Worm (Caenorhabditis elegans) whole organism, L3 larva: ENCODE data around the gene prdh-1.

Experiments
- R02D3.7 ChIP-seq: fragments of 150-350 bp; optimal IDR thresholded peaks from 2 replicates; lab custom pipeline; 2014; ENCODE audit warnings: missing biosample characterization, missing genetic modification characterization
- ceh-9 ChIP-seq: sonication (generic microtip); optimal IDR thresholded peaks from 2 replicates; lab custom pipeline; 2018; ENCODE audit warnings: missing biosample characterization, missing genetic modification characterization
- lin-39 ChIP-seq: fragments of 150-350 bp; optimal IDR thresholded peaks from 2 replicates; lab custom pipeline; 2018; ENCODE audit warnings: missing biosample characterization, missing genetic modification reagents, missing genetic modification characterization
- nhr-11 ChIP-seq: fragments of 150-350 bp; optimal IDR thresholded peaks from 2 replicates; lab custom pipeline; 2014; ENCODE audit warnings: missing biosample characterization, missing genetic modification characterization
- nhr-25 ChIP-seq: sonication (generic microtip); optimal IDR thresholded peaks from 2 replicates; lab custom pipeline; 2017; ENCODE audit warnings: missing biosample characterization, missing genetic modification characterization
- zag-1 ChIP-seq: fragments of 150-350 bp; optimal IDR thresholded peaks from 2 replicates; lab custom pipeline; 2014; ENCODE audit warnings: missing biosample characterization, missing genetic modification characterization

The prdh-1 gene

ce11 chrIV:13820862-13821261 lies 55.6 kb downstream of the prdh-1 start, which contains the start of gene Y45F10D.15:
Gene Y45F10D.15 (minus strand): TSS chrIV:13820962.
- TF ChIP-seq R02D3.7 (tag; lab: Kevin White, UChicago), result no peak
- no peak for TF ChIP-seq nhr-25 (tag; lab: Kevin White, UChicago)
- no peak for TF ChIP-seq zag-1
- TF ChIP-seq nhr-11 (tag; lab: Kevin White, UChicago), result no peak
- TF ChIP-seq lin-39, result no peak
- no peak for TF ChIP-seq ceh-9
